Worm (Caenorhabditis elegans) whole organism, midembryonic: ENCODE data around the gene hpo-12.

Experiments used
- T22C8.4 ChIP-seq: fragments of 200-800 bp; sonication (Bioruptor generic); IDR thresholded peaks from 2 replicates; pipeline ENCODE4 v1.3.6; 2022; ENCODE audit warnings: missing genetic modification characterization, missing compliant biosample characterization
- cog-1 ChIP-seq: sonication (generic microtip); optimal IDR thresholded peaks from 2 replicates; lab custom pipeline; 2016; ENCODE audit warnings: missing genetic modification characterization, missing compliant biosample characterization
- flt-1 ChIP-seq: fragments of 200-800 bp; sonication (Bioruptor generic); IDR thresholded peaks from 2 replicates; pipeline ENCODE4 v1.3.6; 2022; ENCODE audit warnings: missing genetic modification characterization, missing compliant biosample characterization
- klf-2 ChIP-seq: fragments of 200-800 bp; sonication (Bioruptor generic); conservative IDR thresholded peaks from 2 replicates; pipeline ENCODE4 v1.3.6; 2022; ENCODE audit warnings: missing genetic modification reagents, missing genetic modification characterization, missing compliant biosample characterization
- med-1 ChIP-seq: sonication (generic microtip); optimal IDR thresholded peaks from 2 replicates; lab custom pipeline; 2017; ENCODE audit warnings: missing genetic modification characterization, mild to moderate bottlenecking, missing compliant biosample characterization, antibody characterized with exemption, missing genetic modification reagents; ENCODE audit not compliant: insufficient read depth
- ref-1 ChIP-seq: fragments of 200-800 bp; sonication (Bioruptor generic); conservative IDR thresholded peaks from 2 replicates; pipeline ENCODE4 v1.3.6; 2022; ENCODE audit warnings: missing genetic modification reagents, missing genetic modification characterization, missing compliant biosample characterization
- tab-1 ChIP-seq: fragments of 200-800 bp; sonication (Bioruptor generic); IDR thresholded peaks from 2 replicates; pipeline ENCODE4 v1.3.6; 2022; ENCODE audit warnings: missing genetic modification characterization, missing compliant biosample characterization
- ztf-23 ChIP-seq: fragments of 200-800 bp; sonication (Bioruptor generic); IDR thresholded peaks from 2 replicates; pipeline ENCODE4 v1.3.6; 2022; ENCODE audit warnings: missing genetic modification reagents, missing genetic modification characterization, missing compliant biosample characterization
- ztf-29 ChIP-seq: fragments of 200-800 bp; sonication (Bioruptor generic); IDR thresholded peaks from 2 replicates; pipeline ENCODE4 v1.3.6; 2022; ENCODE audit warnings: missing genetic modification reagents, missing genetic modification characterization, missing compliant biosample characterization

DNA sequence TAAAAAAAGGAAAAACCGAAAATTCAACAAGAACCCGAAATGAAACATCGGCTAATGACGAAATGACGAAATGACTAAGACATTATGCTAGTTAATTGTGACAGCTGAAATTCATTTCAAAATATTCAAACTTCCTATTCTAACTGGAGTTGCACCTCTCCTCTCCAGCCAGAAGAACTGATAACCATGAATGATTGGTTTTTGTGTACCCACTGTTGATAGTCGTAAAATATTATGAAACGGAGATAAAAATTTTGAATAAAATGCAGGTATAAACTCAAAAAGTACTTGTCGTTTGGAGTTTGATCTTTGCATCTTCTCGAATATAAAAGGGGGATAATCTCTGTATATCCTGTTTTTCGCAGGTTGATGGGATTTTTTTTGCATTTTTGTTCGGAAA lies 19.9 kb downstream of the hpo-12 start:
- TF ChIP-seq cog-1 (tag; lab: Kevin White, UChicago), result no peak
- no peak for TF ChIP-seq med-1 (GFP tag; lab: Kevin White, UChicago)
- no peak for TF ChIP-seq T22C8.4 (GFP tag; lab: Robert Waterston, UW)
- TF ChIP-seq flt-1, result no peak
- TF ChIP-seq ref-1, result no peak
- no peak for TF ChIP-seq ztf-29 (GFP tag; lab: Robert Waterston, UW)
- no peak for TF ChIP-seq tab-1 (GFP tag; lab: Robert Waterston, UW)
- no peak for TF ChIP-seq ztf-23 (GFP tag; lab: Robert Waterston, UW)
- no peak for TF ChIP-seq klf-2 (GFP tag; lab: Robert Waterston, UW)
